Worm (Caenorhabditis elegans): Measurements from ENCODE around the gene Y116F11A.6.
"Not testable (repeated sequence)": the region's sequence is repeated elsewhere in the genome, so short reads cannot be mapped to it uniquely, and the experiment has no call there.

The Y116F11A.6 gene

DNA sequence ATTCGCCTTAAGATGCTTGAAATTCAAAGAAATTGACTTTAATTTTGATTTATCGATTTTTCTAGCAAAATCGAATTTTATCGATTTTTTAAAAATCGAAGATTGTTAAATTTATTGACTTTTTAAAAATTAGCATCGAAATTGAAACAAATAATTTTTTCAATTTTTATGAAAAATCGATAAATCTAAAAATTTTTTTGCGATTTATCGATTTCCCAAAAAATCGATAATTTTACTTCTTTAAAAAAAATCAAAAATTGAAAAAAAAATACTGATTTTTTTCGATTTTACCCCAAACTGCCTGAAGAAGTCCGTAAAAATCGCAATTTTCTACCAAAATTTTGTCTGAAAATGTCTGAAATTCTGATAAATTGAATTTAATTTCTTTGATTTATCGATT is 27.4 kb upstream of the Y116F11A.6 start:
- TF ChIP-seq F13H6.1 (tag; optimal IDR thresholded peaks at IDR 0.05) (no peak), gmeb-2 (tag; optimal IDR thresholded peaks at IDR 0.05) (no peak), ceh-18 (tag; optimal IDR thresholded peaks at IDR 0.05) (no peak), mec-3 (tag; optimal IDR thresholded peaks at IDR 0.05; ENCODE audit: borderline replicate concordance) (no peak), pha-2 (tag; optimal IDR thresholded peaks at IDR 0.05) (no peak), odd-2 (tag; optimal IDR thresholded peaks at IDR 0.05) (no peak), eyg-1 (tag; optimal IDR thresholded peaks at IDR 0.05) (no peak), ets-4 (tag; optimal IDR thresholded peaks at IDR 0.05) (no peak), ttx-3 (tag; optimal IDR thresholded peaks at IDR 0.05) (no peak), pha-4 (tag; optimal IDR thresholded peaks at IDR 0.05) (no peak), elt-4 (tag; optimal IDR thresholded peaks at IDR 0.05) (no peak), syd-9 (tag; optimal IDR thresholded peaks at IDR 0.05) (no peak), hlh-30 (tag; optimal IDR thresholded peaks at IDR 0.05; ENCODE audit: insufficient read depth) (no peak), rnt-1 (tag; optimal IDR thresholded peaks at IDR 0.05) (no peak), dmd-4 (tag; optimal IDR thresholded peaks at IDR 0.05; ENCODE audit: borderline replicate concordance) (no peak), fkh-10 (GFP tag; optimal IDR thresholded peaks at IDR 0.05) (no peak), T23F11.4 (GFP tag; optimal IDR thresholded peaks at IDR 0.05) (no peak), K02D7.2 (tag; optimal IDR thresholded peaks at IDR 0.05) (no peak), fax-1 (tag; optimal IDR thresholded peaks at IDR 0.05) (no peak)

- TF ChIP-seq elt-2 (tag; optimal IDR thresholded peaks at IDR 0.05) (peak; percentile 85), sox-2 (GFP tag; IDR thresholded peaks at IDR 0.05) (no peak), unc-42 (tag; optimal IDR thresholded peaks at IDR 0.05) (no peak), ttx-3 (tag; optimal IDR thresholded peaks at IDR 0.05) (no peak), dmd-4 (tag; optimal IDR thresholded peaks at IDR 0.05; ENCODE audit: borderline replicate concordance) (no peak)
Measured at ce11 chrV:19697348-19698172, 21.8 kb upstream of the Y116F11A.6 start, which contains the start of the genes Y43F8C.13 and ani-3. Gene Y43F8C.13 (minus strand): TSS chrV:19697398. Gene ani-3 (plus strand): TSS chrV:19697732.

DNA sequence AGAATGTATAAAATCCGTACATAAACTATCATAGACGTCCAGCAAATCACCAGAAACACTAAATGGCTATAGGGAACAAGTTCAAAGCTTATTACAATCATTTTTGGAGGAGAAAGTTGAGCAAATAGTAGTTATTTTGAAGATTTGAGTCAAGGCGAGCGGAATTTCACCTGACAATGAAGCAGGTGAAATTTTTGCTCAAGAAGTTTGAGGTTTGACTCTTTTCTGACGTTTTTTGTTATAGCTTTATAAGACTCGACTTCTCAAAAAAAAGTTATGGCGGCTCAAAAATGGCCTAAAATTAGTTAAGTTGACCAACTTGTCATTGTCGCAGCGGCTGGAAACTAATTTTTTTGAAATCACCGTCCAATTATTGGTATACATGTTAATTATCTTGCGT is 10.5 kb upstream of the Y116F11A.6 start, which contains the start of gene srv-3:
srv-3 (minus strand) TSS at position 101 of the 400 bp plus-strand sequence.
- TF ChIP-seq tbx-2 (tag; optimal IDR thresholded peaks at IDR 0.05), result no peak
- no peak for TF ChIP-seq ztf-16 (tag; optimal IDR thresholded peaks at IDR 0.05)
- TF ChIP-seq nhr-232 (tag; optimal IDR thresholded peaks at IDR 0.05), result no peak
- no peak for TF ChIP-seq ceh-14 (tag; optimal IDR thresholded peaks at IDR 0.05)
- TF ChIP-seq hlh-6 (tag; optimal IDR thresholded peaks at IDR 0.05), result no peak
- TF ChIP-seq pqm-1 (tag; optimal IDR thresholded peaks at IDR 0.05), result no peak
- no peak for TF ChIP-seq ceh-19 (GFP tag; optimal IDR thresholded peaks at IDR 0.05)

DNA sequence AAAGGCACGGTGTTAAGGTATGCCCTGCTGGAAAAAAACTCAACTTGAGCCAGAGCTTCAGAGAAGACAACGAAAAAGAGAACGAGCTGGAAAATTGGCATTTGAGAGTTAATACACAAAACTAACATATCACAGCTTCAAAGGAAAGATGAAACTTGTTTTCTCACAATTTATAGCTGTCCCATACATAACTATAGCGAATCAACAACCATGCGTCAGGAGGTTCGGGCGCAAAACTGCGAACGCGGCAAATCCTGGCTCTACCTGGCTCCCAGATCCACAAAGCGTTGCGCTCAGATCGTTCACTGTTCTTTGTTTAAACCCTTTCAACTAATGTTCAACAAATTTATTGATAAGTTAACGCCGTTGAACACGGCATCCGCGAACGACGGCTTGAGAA is 8.8 kb upstream of the Y116F11A.6 start, which contains the start of gene Y43F8C.15:
Y43F8C.15 (minus strand) TSS at position 101 of the 400 bp plus-strand sequence.
- TF ChIP-seq C38D4.7 (GFP tag; optimal IDR thresholded peaks at IDR 0.05); hlh-6 (tag; optimal IDR thresholded peaks at IDR 0.05); pha-4 (tag; optimal IDR thresholded peaks at IDR 0.05): not testable (repeated sequence)

DNA sequence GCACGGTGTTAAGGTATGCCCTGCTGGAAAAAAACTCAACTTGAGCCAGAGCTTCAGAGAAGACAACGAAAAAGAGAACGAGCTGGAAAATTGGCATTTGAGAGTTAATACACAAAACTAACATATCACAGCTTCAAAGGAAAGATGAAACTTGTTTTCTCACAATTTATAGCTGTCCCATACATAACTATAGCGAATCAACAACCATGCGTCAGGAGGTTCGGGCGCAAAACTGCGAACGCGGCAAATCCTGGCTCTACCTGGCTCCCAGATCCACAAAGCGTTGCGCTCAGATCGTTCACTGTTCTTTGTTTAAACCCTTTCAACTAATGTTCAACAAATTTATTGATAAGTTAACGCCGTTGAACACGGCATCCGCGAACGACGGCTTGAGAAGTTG is 7.7 kb upstream of the Y116F11A.6 start, which contains the start of gene Y43F8C.23:
Y43F8C.23 (minus strand) TSS at position 101 of the 400 bp plus-strand sequence.
- not testable (repeated sequence) for TF ChIP-seq madf-2 (tag; optimal IDR thresholded peaks at IDR 0.05); K09A11.1 (tag; optimal IDR thresholded peaks at IDR 0.05; ENCODE audit: insufficient read depth); ceh-9 (tag; optimal IDR thresholded peaks at IDR 0.05)

All from whole organism, late embryonic.